Worm (Caenorhabditis elegans): ENCODE measurements around the gene frpr-2.

- TF ChIP-seq nhr-23 (tag; optimal IDR thresholded peaks at IDR 0.05) = no peak
- TF ChIP-seq unc-39 (tag; optimal IDR thresholded peaks at IDR 0.05) = no peak
- no peak for TF ChIP-seq lin-39 (tag; optimal IDR thresholded peaks at IDR 0.05)
- TF ChIP-seq ceh-82 (tag; optimal IDR thresholded peaks at IDR 0.05) = no peak
- no peak for TF ChIP-seq skn-1 (tag; optimal IDR thresholded peaks at IDR 0.05)
- TF ChIP-seq mab-5 (tag; optimal IDR thresholded peaks at IDR 0.05) = no peak
- TF ChIP-seq egl-27 (tag; optimal IDR thresholded peaks at IDR 0.05) = no peak
These were observed 11.5 kb downstream of the frpr-2 start, which contains the start of the genes F11C1.4 and F11C1.10 for ce11 chrX:12976774-12977173.

Measured in whole organism, L2 larva.